Worm (Caenorhabditis elegans): ENCODE measurements around the gene F58A6.9.

ce11 chrII:5191766-5192165, 33.1 kb upstream of the F58A6.9 start:
- TF ChIP-seq ets-4 (GFP tag; optimal IDR thresholded peaks at IDR 0.05) (no peak), sea-2 (GFP tag; IDR thresholded peaks at IDR 0.05) (no peak), dpl-1 (GFP tag; optimal IDR thresholded peaks at IDR 0.05) (no peak), lsy-27 (tag; optimal IDR thresholded peaks at IDR 0.05; ENCODE audit: borderline replicate concordance, insufficient read depth) (no peak), efl-1 (GFP tag; optimal IDR thresholded peaks at IDR 0.05) (no peak), hrde-1 (tag; optimal IDR thresholded peaks at IDR 0.05; ENCODE audit: borderline replicate concordance) (no peak), lin-26 (GFP tag; IDR thresholded peaks at IDR 0.05) (no peak), zim-3 (tag; optimal IDR thresholded peaks at IDR 0.05) (no peak), nhr-90 (tag; optimal IDR thresholded peaks at IDR 0.05) (no peak), cebp-2 (GFP tag; IDR thresholded peaks at IDR 0.05) (no peak), akir-1 (GFP tag; optimal IDR thresholded peaks at IDR 0.05) (no peak), unc-62 (GFP tag; optimal IDR thresholded peaks at IDR 0.05) (no peak), T26A5.8 (tag; optimal IDR thresholded peaks at IDR 0.05) (no peak), ceh-91 (GFP tag; IDR thresholded peaks at IDR 0.05) (no peak)
